Worm (Caenorhabditis elegans): Measurements from ENCODE around the gene sym-2.

DNA sequence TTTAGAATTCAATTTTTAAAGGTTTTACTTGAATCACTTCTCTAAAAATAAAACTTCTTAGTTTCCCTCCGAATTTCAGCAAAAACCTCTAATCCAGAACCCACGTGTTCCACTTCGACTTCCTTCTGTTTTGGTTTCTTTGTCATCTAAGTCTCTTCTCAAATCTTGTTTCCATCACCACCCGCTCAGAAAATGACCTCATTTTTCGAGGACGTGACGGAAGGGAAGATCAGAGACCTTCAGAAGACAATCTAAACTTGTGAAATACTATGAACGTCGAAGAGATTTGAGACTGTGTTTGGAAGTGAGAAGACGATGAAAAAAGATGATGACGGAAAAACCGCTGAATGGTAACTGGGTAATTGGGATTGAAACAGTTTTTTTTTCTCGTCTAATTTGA is 1.4 kb upstream of the sym-2 start:
- no peak for TF ChIP-seq ceh-14 (tag; optimal IDR thresholded peaks at IDR 0.05)
- no peak for TF ChIP-seq ama-1 (optimal IDR thresholded peaks at IDR 0.05)
- TF ChIP-seq nhr-232 (tag; optimal IDR thresholded peaks at IDR 0.05) = no peak
- no peak for TF ChIP-seq ceh-22 (tag; optimal IDR thresholded peaks at IDR 0.05)
- no peak for TF ChIP-seq nhr-11 (tag; optimal IDR thresholded peaks at IDR 0.05)
- no peak for TF ChIP-seq pax-1 (tag; optimal IDR thresholded peaks at IDR 0.05)
- TF ChIP-seq dmd-4 (tag; optimal IDR thresholded peaks at IDR 0.05; ENCODE audit: borderline replicate concordance) = no peak
- no peak for TF ChIP-seq lin-11 (tag; optimal IDR thresholded peaks at IDR 0.05)
- no peak for TF ChIP-seq odd-2 (tag; optimal IDR thresholded peaks at IDR 0.05)
- TF ChIP-seq pat-9 (tag; optimal IDR thresholded peaks at IDR 0.05) = no peak

Measured in whole organism, late embryonic.